Worm (Caenorhabditis elegans): ENCODE measurements around the gene str-198.

DNA sequence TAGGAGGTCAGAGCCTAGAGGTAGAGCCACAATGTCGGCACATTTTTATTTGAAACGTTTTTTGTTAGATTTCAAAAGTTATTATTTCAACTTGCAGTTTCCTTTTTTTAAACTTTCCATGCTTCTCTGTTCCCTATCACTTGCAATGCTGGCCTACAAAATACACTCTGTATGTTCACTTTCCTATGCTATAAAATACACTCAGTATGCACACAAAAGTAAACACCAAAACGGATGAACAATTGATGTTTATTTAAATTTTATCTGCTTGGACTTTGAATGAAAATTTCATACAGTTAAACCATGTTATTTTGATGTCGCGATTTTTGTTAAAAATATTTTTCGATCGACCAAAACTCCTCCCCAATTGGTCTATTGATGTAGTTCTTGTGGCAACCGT lies 33.1 kb downstream of the str-198 start:
- no peak for TF ChIP-seq lin-13 (GFP tag; optimal IDR thresholded peaks at IDR 0.05)
- no peak for TF ChIP-seq lin-15B (tag; optimal IDR thresholded peaks at IDR 0.05)
- no peak for TF ChIP-seq fos-1 (tag; optimal IDR thresholded peaks at IDR 0.05)
- no peak for TF ChIP-seq gei-8 (GFP tag; optimal IDR thresholded peaks at IDR 0.05)
- no peak for TF ChIP-seq hlh-30 (tag; optimal IDR thresholded peaks at IDR 0.05; ENCODE audit: insufficient read depth)
- no peak for TF ChIP-seq unc-62 (GFP tag; optimal IDR thresholded peaks at IDR 0.05 in 1 of 2)
- no peak for TF ChIP-seq unc-62 (tag; optimal IDR thresholded peaks at IDR 0.05)
- no peak for TF ChIP-seq Y48G9A.11 (GFP tag; IDR thresholded peaks at IDR 0.05)
- TF ChIP-seq aly-2 (tag; optimal IDR thresholded peaks at IDR 0.05) = no peak
- no peak for TF ChIP-seq mdl-1 (tag; optimal IDR thresholded peaks at IDR 0.05)
- TF ChIP-seq nhr-25 (tag; optimal IDR thresholded peaks at IDR 0.05; ENCODE audit: borderline replicate concordance, insufficient read depth) = no peak
- TF ChIP-seq mep-1 (tag; optimal IDR thresholded peaks at IDR 0.05) = no peak
- no peak for TF ChIP-seq ctbp-1 (GFP tag; IDR thresholded peaks at IDR 0.05)
- no peak for TF ChIP-seq tra-1 (GFP tag; IDR thresholded peaks at IDR 0.05)

Data from whole organism, L4 larva.